Fruit fly (Drosophila melanogaster) whole organism, embryonic: ENCODE results near the gene RpS5b.

ENCODE experiments used
- Bteb2 ChIP-seq: fragments of 200-800 bp; sonication (Bioruptor generic); optimal IDR thresholded peaks from 2 replicates; lab custom pipeline; 2016; ENCODE audit warnings: missing biosample characterization, missing genetic modification characterization
- CG10209 ChIP-seq: fragments of 200-800 bp; sonication (Bioruptor generic); optimal IDR thresholded peaks from 3 replicates; lab custom pipeline; 2017; ENCODE audit warnings: missing biosample characterization, mild to moderate bottlenecking, missing genetic modification characterization, missing genetic modification reagents
- CG10274 ChIP-seq: fragments of 200-800 bp; sonication (Bioruptor generic); optimal IDR thresholded peaks from 3 replicates; lab custom pipeline; 2017; ENCODE audit warnings: missing biosample characterization, mild to moderate bottlenecking, missing genetic modification characterization
- CG10565 ChIP-seq: fragments of 200-800 bp; sonication (Bioruptor generic); optimal IDR thresholded peaks from 3 replicates; lab custom pipeline; 2016; ENCODE audit warnings: missing biosample characterization, mild to moderate bottlenecking, missing genetic modification characterization
- CG12299 ChIP-seq: fragments of 200-800 bp; sonication (Bioruptor generic); optimal IDR thresholded peaks from 2 replicates; lab custom pipeline; 2018; ENCODE audit warnings: missing biosample characterization, mild to moderate bottlenecking, missing genetic modification characterization
- CG13424 ChIP-seq: fragments of 200-800 bp; sonication (Bioruptor generic); optimal IDR thresholded peaks from 2 replicates; lab custom pipeline; 2019; ENCODE audit warnings: missing biosample characterization, mild to moderate bottlenecking, missing genetic modification characterization, moderate library complexity
- CG14667 ChIP-seq: fragments of 200-800 bp; sonication (Bioruptor generic); IDR thresholded peaks from 2 replicates; pipeline ENCODE4 v1.3.6; 2022; ENCODE audit warnings: missing biosample characterization, missing genetic modification characterization
- CG15269 ChIP-seq: fragments of 200-800 bp; sonication (Bioruptor generic); optimal IDR thresholded peaks from 2 replicates; lab custom pipeline; 2018; ENCODE audit warnings: missing biosample characterization, mild to moderate bottlenecking, missing genetic modification characterization, moderate library complexity
- CG1603 ChIP-seq: fragments of 200-800 bp; sonication (Bioruptor generic); optimal IDR thresholded peaks from 2 replicates; lab custom pipeline; 2019; ENCODE audit warnings: missing biosample characterization, mild to moderate bottlenecking, missing genetic modification characterization, moderate library complexity
- CG16815 ChIP-seq: fragments of 200-800 bp; sonication (Bioruptor generic); optimal IDR thresholded peaks from 3 replicates; lab custom pipeline; 2017; ENCODE audit warnings: missing biosample characterization, mild to moderate bottlenecking, missing genetic modification characterization
- CG17802 ChIP-seq: fragments of 200-800 bp; sonication (Bioruptor generic); optimal IDR thresholded peaks from 2 replicates; lab custom pipeline; 2018; ENCODE audit warnings: missing biosample characterization, mild to moderate bottlenecking, missing genetic modification characterization, moderate library complexity
- CG17912 ChIP-seq: fragments of 200-800 bp; sonication (Bioruptor generic); optimal IDR thresholded peaks from 2 replicates; lab custom pipeline; 2018; ENCODE audit warnings: missing biosample characterization, mild to moderate bottlenecking, missing genetic modification characterization
- CG18011 ChIP-seq: fragments of 200-800 bp; sonication (Bioruptor generic); optimal IDR thresholded peaks from 2 replicates; lab custom pipeline; 2017; ENCODE audit warnings: missing biosample characterization, missing genetic modification characterization, mild to moderate bottlenecking, moderate library complexity, missing genotype
- CG18262 ChIP-seq: fragments of 200-800 bp; optimal IDR thresholded peaks from 3 replicates; lab custom pipeline; 2019; ENCODE audit warnings: missing biosample characterization, mild to moderate bottlenecking, missing genetic modification characterization, moderate library complexity
- CG18476 ChIP-seq: fragments of 200-800 bp; sonication (Bioruptor generic); optimal IDR thresholded peaks from 2 replicates; lab custom pipeline; 2016; ENCODE audit warnings: missing biosample characterization, mild to moderate bottlenecking, missing genetic modification characterization
- CG18764 ChIP-seq: fragments of 200-800 bp; sonication (Bioruptor generic); optimal IDR thresholded peaks from 3 replicates; lab custom pipeline; 2016; ENCODE audit warnings: missing biosample characterization, missing genetic modification characterization
- CG31224 ChIP-seq: fragments of 200-800 bp; sonication (Bioruptor generic); IDR thresholded peaks from 2 replicates; pipeline ENCODE4 v1.3.6; 2022; ENCODE audit warnings: missing biosample characterization, missing genetic modification characterization
- CG31388 ChIP-seq: fragments of 200-800 bp; sonication (Bioruptor generic); optimal IDR thresholded peaks from 2 replicates; lab custom pipeline; 2016; ENCODE audit warnings: missing biosample characterization, missing genetic modification characterization
- CG3163 ChIP-seq: fragments of 200-800 bp; sonication (Bioruptor generic); optimal IDR thresholded peaks from 3 replicates; lab custom pipeline; 2016; ENCODE audit warnings: missing biosample characterization, missing genetic modification characterization
- CG42726 ChIP-seq: fragments of 200-800 bp; sonication (Bioruptor generic); IDR thresholded peaks from 2 replicates; pipeline ENCODE4 v1.3.6; 2022; ENCODE audit warnings: missing biosample characterization, missing genetic modification characterization; ENCODE audit not compliant: partially characterized antibody
- CG4404 ChIP-seq: fragments of 200-800 bp; sonication (Bioruptor generic); IDR thresholded peaks from 2 replicates; pipeline ENCODE4 v1.3.6; 2022; ENCODE audit warnings: missing biosample characterization, missing genetic modification characterization
- CG7745 ChIP-seq: fragments of 200-800 bp; sonication (Bioruptor generic); optimal IDR thresholded peaks from 2 replicates; lab custom pipeline; 2018; ENCODE audit warnings: missing biosample characterization, mild to moderate bottlenecking, missing genetic modification characterization, moderate library complexity
- CG8478 ChIP-seq: fragments of >200 bp; optimal IDR thresholded peaks from 2 replicates; lab custom pipeline; 2018
- CG9817 ChIP-seq: fragments of 200-800 bp; sonication (Bioruptor generic); optimal IDR thresholded peaks from 2 replicates; lab custom pipeline; 2018; ENCODE audit warnings: missing biosample characterization, mild to moderate bottlenecking, missing genetic modification characterization, moderate library complexity
- Dp ChIP-seq: fragments of 200-800 bp; sonication (Bioruptor generic); optimal IDR thresholded peaks from 2 replicates; lab custom pipeline; 2018; ENCODE audit warnings: missing biosample characterization, mild to moderate bottlenecking, missing genetic modification characterization, moderate library complexity
- HLH3B ChIP-seq: fragments of 200-800 bp; sonication (Bioruptor generic); IDR thresholded peaks from 2 replicates; pipeline ENCODE4 v1.3.6; 2022; ENCODE audit warnings: missing biosample characterization, missing genetic modification characterization
- Hey ChIP-seq: fragments of 200-800 bp; sonication (Bioruptor generic); optimal IDR thresholded peaks from 3 replicates; lab custom pipeline; 2018; ENCODE audit warnings: missing biosample characterization, mild to moderate bottlenecking, missing genetic modification characterization
- Kr ChIP-seq: fragments of 200-800 bp; sonication (Bioruptor generic); optimal IDR thresholded peaks from 2 replicates; lab custom pipeline; 2017; ENCODE audit warnings: missing biosample characterization, mild to moderate bottlenecking, missing genetic modification characterization
- Mad ChIP-seq: fragments of 200-800 bp; sonication (Bioruptor generic); optimal IDR thresholded peaks from 2 replicates; lab custom pipeline; 2016; ENCODE audit warnings: missing biosample characterization, missing genetic modification characterization
- Pdp1 ChIP-seq, 2 experiments: fragments of 200-800 bp; sonication (Bioruptor generic); optimal IDR thresholded peaks; 3 replicates each; lab custom pipeline; 2016; ENCODE audit warnings: missing biosample characterization in 2 of 2, missing genetic modification characterization in 2 of 2, mild to moderate bottlenecking in 1 of 2, moderate library complexity in 1 of 2
- Ptx1 ChIP-seq: fragments of 200-800 bp; sonication (Bioruptor generic); IDR thresholded peaks from 2 replicates; pipeline ENCODE4 v1.3.6; 2022; ENCODE audit warnings: missing biosample characterization, missing genetic modification characterization
- Six4 ChIP-seq: fragments of 200-800 bp; sonication (Bioruptor generic); optimal IDR thresholded peaks from 2 replicates; lab custom pipeline; 2016; ENCODE audit warnings: missing biosample characterization, missing genetic modification characterization
- Usf ChIP-seq: fragments of 200-800 bp; sonication (Bioruptor generic); optimal IDR thresholded peaks from 2 replicates; lab custom pipeline; 2017; ENCODE audit warnings: missing genotype, missing biosample characterization, missing genetic modification characterization
- Xbp1 ChIP-seq: fragments of 200-800 bp; sonication (Bioruptor generic); optimal IDR thresholded peaks from 3 replicates; lab custom pipeline; 2016; ENCODE audit warnings: missing biosample characterization, mild to moderate bottlenecking, missing genetic modification characterization
- ab ChIP-seq: fragments of 200-800 bp; sonication (Bioruptor generic); optimal IDR thresholded peaks from 2 replicates; lab custom pipeline; 2016; ENCODE audit warnings: missing biosample characterization, missing genetic modification characterization
- br ChIP-seq: fragments of >200 bp; optimal IDR thresholded peaks from 2 replicates; lab custom pipeline; 2017
- croc ChIP-seq: fragments of 200-800 bp; sonication (Bioruptor generic); conservative IDR thresholded peaks from 3 replicates; pipeline ENCODE4 v1.3.6; 2022; ENCODE audit warnings: missing biosample characterization, missing genetic modification characterization
- dpn ChIP-seq, 2 experiments: fragments of 200-800 bp; sonication (Bioruptor generic); optimal IDR thresholded peaks; 3 replicates each; lab custom pipeline; 2016; ENCODE audit warnings: missing biosample characterization in 2 of 2, missing genetic modification characterization in 2 of 2
- fu2 ChIP-seq: fragments of 200-800 bp; sonication (Bioruptor generic); optimal IDR thresholded peaks from 2 replicates; lab custom pipeline; 2016; ENCODE audit warnings: missing biosample characterization, missing genetic modification characterization
- gce ChIP-seq: fragments of 200-800 bp; sonication (Bioruptor generic); IDR thresholded peaks from 3 replicates; pipeline ENCODE4 v1.3.6; 2022; ENCODE audit warnings: missing biosample characterization, missing genetic modification characterization
- gfzf ChIP-seq: fragments of 200-800 bp; sonication (Bioruptor generic); optimal IDR thresholded peaks from 2 replicates; lab custom pipeline; 2016; ENCODE audit warnings: missing biosample characterization, mild to moderate bottlenecking, missing genetic modification characterization, moderate library complexity
- insv ChIP-seq, 2 experiments: fragments of 200-800 bp; sonication (Bioruptor generic); optimal IDR thresholded peaks; 3 replicates each; lab custom pipeline; 2016 to 2018; ENCODE audit warnings: missing biosample characterization in 2 of 2, missing genetic modification characterization in 2 of 2
- kah ChIP-seq: fragments of 200-800 bp; sonication (Bioruptor generic); optimal IDR thresholded peaks from 2 replicates; lab custom pipeline; 2018; ENCODE audit warnings: missing biosample characterization, mild to moderate bottlenecking, missing genetic modification characterization
- lola ChIP-seq, 3 experiments: fragments of >200 bp in 2 of 3; fragments of 200-800 bp in 1 of 3; sonication (Bioruptor generic) in 1 of 3; optimal IDR thresholded peaks; 2 replicates each; lab custom pipeline; 2017 to 2019; ENCODE audit warnings: missing biosample characterization in 3 of 3, missing genetic modification characterization in 3 of 3, mild to moderate bottlenecking in 1 of 3, moderate library complexity in 1 of 3
- odd ChIP-seq: fragments of 200-800 bp; sonication (Bioruptor generic); optimal IDR thresholded peaks from 2 replicates; lab custom pipeline; 2017; ENCODE audit warnings: missing biosample characterization, mild to moderate bottlenecking, missing genetic modification characterization
- onecut ChIP-seq: fragments of 200-800 bp; sonication (Bioruptor generic); IDR thresholded peaks from 2 replicates; pipeline ENCODE4 v1.3.6; 2022; ENCODE audit warnings: missing biosample characterization, missing genetic modification characterization
- ranshi ChIP-seq: fragments of 200-800 bp; sonication (Bioruptor generic); IDR thresholded peaks from 2 replicates; pipeline ENCODE4 v1.3.6; 2022; ENCODE audit warnings: missing biosample characterization, missing genetic modification characterization
- sens ChIP-seq: fragments of 200-800 bp; sonication (Bioruptor generic); peaks from one replicate; lab custom pipeline; 2016; ENCODE audit warnings: missing biosample characterization, missing genetic modification characterization
- tll ChIP-seq, 2 experiments: fragments of 200-800 bp in 1 of 2; fragments of >200 bp in 1 of 2; sonication (Bioruptor generic) in 1 of 2; optimal IDR thresholded peaks; 2 replicates each; lab custom pipeline; 2017 to 2019; ENCODE audit warnings: missing biosample characterization in 2 of 2, missing genetic modification characterization in 2 of 2, mild to moderate bottlenecking in 1 of 2, moderate library complexity in 1 of 2
- vfl ChIP-seq: fragments of 200-800 bp; sonication (Bioruptor generic); optimal IDR thresholded peaks from 2 replicates; lab custom pipeline; 2016; ENCODE audit warnings: missing biosample characterization, missing genetic modification characterization

The RpS5b gene

DNA sequence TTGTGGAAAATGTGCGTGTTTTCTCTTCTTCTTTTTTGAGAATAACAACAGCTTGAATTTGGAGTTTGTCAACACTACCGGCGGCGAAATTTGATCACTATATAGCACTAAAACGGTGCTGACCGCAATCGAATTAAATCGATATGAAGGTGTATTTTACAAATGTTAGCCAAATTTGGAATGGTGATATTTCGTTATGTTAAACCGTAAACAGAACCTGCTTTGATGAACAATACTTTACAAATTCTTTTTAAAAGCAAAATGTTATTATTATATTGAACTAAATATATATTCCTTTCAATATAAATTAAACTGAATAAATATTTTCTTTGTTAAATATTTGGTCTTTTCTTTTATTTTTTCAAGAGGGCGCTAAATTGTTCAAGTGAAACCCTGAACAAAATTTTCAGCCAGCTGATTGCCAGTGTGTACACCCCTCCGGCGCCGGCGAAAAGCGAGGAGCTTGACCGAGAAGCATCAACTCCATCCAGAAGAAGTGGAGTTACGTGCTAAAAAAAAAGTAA, 15.3 kb downstream of the RpS5b start, which contains the start of the genes Rrp6, CG33331 and CG33332 (continued):
- TF ChIP-seq vfl (GFP tag; lab: Kevin White, UChicago) (peak; percentile 61), Kr (GFP tag; lab: Kevin White, UChicago) (no peak), CG9817 (peak; percentile 84), gfzf (GFP tag; lab: Kevin White, UChicago) (peak; percentile 17), Bteb2 (GFP tag; lab: Kevin White, UChicago) (peak; percentile 54), CG10274 (GFP tag; lab: Kevin White, UChicago) (no peak), HLH3B (GFP tag; lab: Robert Waterston, UW) (peak; percentile 40; the same call in 1 of the 2 replicates), CG1603 (tag; lab: Kevin White, UChicago) (peak; percentile 69), dpn (GFP tag; optimal IDR thresholded peaks at IDR 0.05; lab: Kevin White, UChicago) (peak; percentile 67 to 80), CG4404 (GFP tag; lab: Robert Waterston, UW) (peak; percentile 55), CG12299 (peak; percentile 58), sens (GFP tag; lab: Kevin White, UChicago) (peak; percentile 64), CG42726 (GFP tag; lab: Robert Waterston, UW) (no peak), CG18011 (GFP tag; lab: Kevin White, UChicago) (peak; percentile 58), ranshi (GFP tag; lab: Robert Waterston, UW) (peak; percentile 43; the same call in 1 of the 2 replicates), Mad (GFP tag; lab: Kevin White, UChicago) (peak; percentile 45), CG10565 (GFP tag; lab: Kevin White, UChicago) (no peak), Hey (tag; lab: Kevin White, UChicago) (no peak), CG3163 (GFP tag; lab: Kevin White, UChicago) (peak; percentile 1), CG10209 (GFP tag; lab: Kevin White, UChicago) (peak; percentile 76), odd (GFP tag; lab: Kevin White, UChicago) (no peak), CG31224 (peak; percentile 48; the same call in 1 of the 2 replicates), gce (no peak), CG18476 (GFP tag; lab: Kevin White, UChicago) (peak; percentile 54), Xbp1 (GFP tag; lab: Kevin White, UChicago) (peak; percentile 78), ab (no peak), lola (GFP tag; optimal IDR thresholded peaks at IDR 0.05; lab: Kevin White, UChicago) (peak in 1 of 3 experiments; percentile 69), Ptx1 (GFP tag; lab: Robert Waterston, UW) (peak; percentile 57), tll (GFP tag; optimal IDR thresholded peaks at IDR 0.05; lab: Kevin White, UChicago) (no peak), CG13424 (tag; lab: Kevin White, UChicago) (peak; percentile 75), CG7745 (tag; lab: Kevin White, UChicago) (no peak), CG14667 (GFP tag; lab: Robert Waterston, UW) (peak; percentile 40; the same call in 1 of the 2 replicates), croc (GFP tag; lab: Robert Waterston, UW) (no peak; the same call in 2 of the 3 replicates), Pdp1 (GFP tag; optimal IDR thresholded peaks at IDR 0.05; lab: Kevin White, UChicago) (peak; percentile 29 to 59), Usf (GFP tag; lab: Kevin White, UChicago) (peak; percentile 12), insv (GFP tag; optimal IDR thresholded peaks at IDR 0.05; lab: Kevin White, UChicago) (peak in 1 of 2 experiments; percentile 28), CG31388 (peak; percentile 27), kah (GFP tag; lab: Kevin White, UChicago) (no peak), onecut (GFP tag; lab: Robert Waterston, UW) (peak; percentile 87), Six4 (GFP tag; lab: Kevin White, UChicago) (peak; percentile 71), CG16815 (peak; percentile 54), CG17802 (tag; lab: Kevin White, UChicago) (no peak), fu2 (peak; percentile 66), br (no peak), CG8478 (lab: Kevin White, UChicago) (no peak), CG17912 (GFP tag; lab: Kevin White, UChicago) (no peak), Dp (GFP tag; lab: Kevin White, UChicago) (peak; percentile 53), CG18262 (tag; lab: Kevin White, UChicago) (peak; percentile 73), CG18764 (peak; percentile 55), CG15269 (tag; lab: Kevin White, UChicago) (peak; percentile 79)
